Worm (Caenorhabditis elegans) whole organism, young adult: Measurements from ENCODE around the gene svop-1.
A peak's percentile ranks its signal among the peaks of the same experiment; 100 is the strongest.

Source experiments
- B0336.3 ChIP-seq: fragments of 200-800 bp; sonication (Bioruptor generic); IDR thresholded peaks from 2 replicates; pipeline ENCODE4 v1.3.6; 2022; ENCODE audit warnings: missing genetic modification characterization, missing compliant biosample characterization
- C17E4.6 ChIP-seq: fragments of 200-800 bp; sonication (Bioruptor generic); IDR thresholded peaks from 2 replicates; pipeline ENCODE4 v1.3.6; 2022; ENCODE audit warnings: missing genetic modification reagents, missing genetic modification characterization, missing compliant biosample characterization
- D2030.7 ChIP-seq: fragments of 200-800 bp; sonication (Bioruptor generic); IDR thresholded peaks from 2 replicates; pipeline ENCODE4 v1.3.6; 2022; ENCODE audit warnings: missing genetic modification reagents, missing genetic modification characterization, missing compliant biosample characterization
- F37B4.10 ChIP-seq: fragments of 200-800 bp; sonication (Bioruptor generic); IDR thresholded peaks from 2 replicates; pipeline ENCODE4 v1.3.6; 2022; ENCODE audit warnings: missing genetic modification characterization, missing compliant biosample characterization
- T07F8.4 ChIP-seq: sonication (generic microtip); optimal IDR thresholded peaks from 2 replicates; lab custom pipeline; 2016; ENCODE audit warnings: mild to moderate bottlenecking, missing genetic modification characterization, moderate library complexity, missing compliant biosample characterization
- ZK185.1 ChIP-seq: sonication (generic microtip); optimal IDR thresholded peaks from 2 replicates; lab custom pipeline; 2016; ENCODE audit warnings: mild to moderate bottlenecking, missing genetic modification characterization, missing compliant biosample characterization; ENCODE audit not compliant: poor library complexity, severe bottlenecking
- aptf-3 ChIP-seq: fragments of 200-800 bp; sonication (Bioruptor generic); IDR thresholded peaks from 2 replicates; pipeline ENCODE4 v1.3.6; 2022; ENCODE audit warnings: missing genetic modification characterization, missing compliant biosample characterization
- bed-1 ChIP-seq: fragments of 200-800 bp; sonication (Bioruptor generic); IDR thresholded peaks from 2 replicates; pipeline ENCODE4 v1.3.6; 2022; ENCODE audit warnings: missing genetic modification reagents, missing genetic modification characterization, missing compliant biosample characterization
- ccch-3 ChIP-seq: fragments of 200-800 bp; sonication (Bioruptor generic); optimal IDR thresholded peaks from 2 replicates; lab custom pipeline; 2018; ENCODE audit warnings: mild to moderate bottlenecking, missing genetic modification characterization, missing compliant biosample characterization
- cebp-1 ChIP-seq, 2 experiments: fragments of 200-800 bp in 1 of 2; sonication (Bioruptor generic) in 1 of 2; sonication (generic microtip) in 1 of 2; IDR thresholded peaks in 1 of 2; optimal IDR thresholded peaks in 1 of 2; 2 replicates each; pipeline versions ENCODE4 v1.3.6 to Lab custom; 2017 to 2022; ENCODE audit warnings: missing compliant biosample characterization in 2 of 2, missing genetic modification characterization in 2 of 2, mild to moderate bottlenecking in 1 of 2, missing genetic modification reagents in 1 of 2, moderate library complexity in 1 of 2
- ceh-100 ChIP-seq: fragments of 200-800 bp; sonication (Bioruptor generic); IDR thresholded peaks from 2 replicates; pipeline ENCODE4 v1.3.6; 2022; ENCODE audit warnings: missing genetic modification reagents, missing genetic modification characterization, missing compliant biosample characterization
- ceh-27 ChIP-seq: fragments of 200-800 bp; sonication (Bioruptor generic); optimal IDR thresholded peaks from 2 replicates; lab custom pipeline; 2018; ENCODE audit warnings: mild to moderate bottlenecking, missing genetic modification characterization, moderate library complexity, missing compliant biosample characterization
- ceh-40 ChIP-seq: fragments of 200-800 bp; sonication (Bioruptor generic); IDR thresholded peaks from 2 replicates; pipeline ENCODE4 v1.3.6; 2022; ENCODE audit warnings: missing genetic modification characterization, missing compliant biosample characterization
- ceh-79 ChIP-seq: sonication (generic microtip); optimal IDR thresholded peaks from 2 replicates; lab custom pipeline; 2017; ENCODE audit warnings: mild to moderate bottlenecking, missing genetic modification characterization, missing compliant biosample characterization
- chd-7 ChIP-seq: sonication (generic microtip); optimal IDR thresholded peaks from 2 replicates; lab custom pipeline; 2016; ENCODE audit warnings: mild to moderate bottlenecking, missing genetic modification characterization, moderate library complexity, missing compliant biosample characterization
- dpff-1 ChIP-seq: sonication (generic microtip); optimal IDR thresholded peaks from 2 replicates; lab custom pipeline; 2017; ENCODE audit warnings: mild to moderate bottlenecking, missing genetic modification characterization, missing compliant biosample characterization
- dpl-1 ChIP-seq: fragments of 150-350 bp; optimal IDR thresholded peaks from 2 replicates; lab custom pipeline; 2014; ENCODE audit warnings: missing biosample characterization, missing genetic modification reagents, missing genetic modification characterization
- egrh-3 ChIP-seq: fragments of 200-800 bp; sonication (Bioruptor generic); IDR thresholded peaks from 2 replicates; pipeline ENCODE4 v1.3.6; 2022; ENCODE audit warnings: missing genetic modification reagents, missing genetic modification characterization, missing compliant biosample characterization
- fkh-3 ChIP-seq: sonication (generic microtip); optimal IDR thresholded peaks from 2 replicates; lab custom pipeline; 2016; ENCODE audit warnings: mild to moderate bottlenecking, missing genetic modification characterization, missing compliant biosample characterization
- hlh-12 ChIP-seq: sonication (generic microtip); optimal IDR thresholded peaks from 2 replicates; lab custom pipeline; 2016; ENCODE audit warnings: missing genetic modification characterization, missing compliant biosample characterization
- lag-1 ChIP-seq: fragments of 200-800 bp; sonication (Bioruptor generic); IDR thresholded peaks from 2 replicates; pipeline ENCODE4 v1.3.6; 2022; ENCODE audit warnings: missing genetic modification reagents, missing genetic modification characterization, missing compliant biosample characterization
- let-607 ChIP-seq, 2 experiments: fragments of 200-800 bp in 1 of 2; sonication (Bioruptor generic) in 1 of 2; sonication (generic microtip) in 1 of 2; optimal IDR thresholded peaks; 2 replicates each; lab custom pipeline; 2016 to 2018; ENCODE audit warnings: mild to moderate bottlenecking in 2 of 2, missing compliant biosample characterization in 2 of 2, missing genetic modification characterization in 2 of 2, moderate library complexity in 2 of 2, missing genotype in 1 of 2
- lin-26 ChIP-seq: fragments of 200-800 bp; sonication (Bioruptor generic); IDR thresholded peaks from 2 replicates; pipeline ENCODE4 v1.3.6; 2022; ENCODE audit warnings: missing genetic modification reagents, missing genetic modification characterization, missing compliant biosample characterization
- lin-35 ChIP-seq, 3 experiments: fragments of 150-350 bp in 2 of 3; sonication (generic microtip) in 1 of 3; optimal IDR thresholded peaks; 2 replicates each; lab custom pipeline; 2014 to 2018; ENCODE audit warnings: missing biosample characterization in 3 of 3, missing genetic modification characterization in 3 of 3, missing genetic modification reagents in 3 of 3
- lin-40 ChIP-seq: sonication (generic microtip); optimal IDR thresholded peaks from 2 replicates; lab custom pipeline; 2016; ENCODE audit warnings: missing genetic modification characterization, mild to moderate bottlenecking, missing compliant biosample characterization, missing genotype, missing genetic modification reagents
- lin-54 ChIP-seq: fragments of 200-800 bp; sonication (Bioruptor generic); optimal IDR thresholded peaks from 2 replicates; lab custom pipeline; 2018; ENCODE audit warnings: mild to moderate bottlenecking, missing genetic modification characterization, missing compliant biosample characterization
- lsy-27 ChIP-seq: sonication (generic microtip); optimal IDR thresholded peaks from 2 replicates; lab custom pipeline; 2017; ENCODE audit warnings: missing genetic modification characterization, mild to moderate bottlenecking, missing compliant biosample characterization, antibody characterized with exemption, missing genotype, borderline replicate concordance; ENCODE audit not compliant: insufficient read depth
- madf-10 ChIP-seq: sonication (generic microtip); optimal IDR thresholded peaks from 2 replicates; lab custom pipeline; 2016; ENCODE audit warnings: mild to moderate bottlenecking, missing genetic modification characterization, missing compliant biosample characterization
- madf-8 ChIP-seq: fragments of 200-800 bp; sonication (Bioruptor generic); conservative IDR thresholded peaks from 2 replicates; pipeline ENCODE4 v1.3.6; 2022; ENCODE audit warnings: missing genetic modification reagents, missing genetic modification characterization, missing compliant biosample characterization
- nfya-1 ChIP-seq: sonication (generic microtip); optimal IDR thresholded peaks from 2 replicates; lab custom pipeline; 2017; ENCODE audit warnings: antibody characterized with exemption, missing compliant biosample characterization, missing genetic modification characterization, borderline replicate concordance; ENCODE audit not compliant: insufficient read depth
- nhr-120 ChIP-seq: fragments of 200-800 bp; sonication (Bioruptor generic); IDR thresholded peaks from 2 replicates; pipeline ENCODE4 v1.3.6; 2022; ENCODE audit warnings: missing genetic modification characterization, missing compliant biosample characterization
- nhr-179 ChIP-seq: sonication (generic microtip); optimal IDR thresholded peaks from 2 replicates; lab custom pipeline; 2016; ENCODE audit warnings: mild to moderate bottlenecking, missing genetic modification characterization, missing compliant biosample characterization
- nhr-80 ChIP-seq: sonication (generic microtip); optimal IDR thresholded peaks from 2 replicates; lab custom pipeline; 2016; ENCODE audit warnings: missing genetic modification characterization, missing compliant biosample characterization
- repo-1 ChIP-seq: sonication (generic microtip); optimal IDR thresholded peaks from 2 replicates; lab custom pipeline; 2017; ENCODE audit warnings: mild to moderate bottlenecking, missing genetic modification characterization, missing compliant biosample characterization
- sdz-38 ChIP-seq: sonication (generic microtip); optimal IDR thresholded peaks from 2 replicates; lab custom pipeline; 2016; ENCODE audit warnings: missing genotype, missing genetic modification characterization, missing compliant biosample characterization
- sea-2 ChIP-seq: fragments of 200-800 bp; sonication (Bioruptor generic); IDR thresholded peaks from 2 replicates; pipeline ENCODE4 v1.3.6; 2022; ENCODE audit warnings: missing genetic modification characterization, missing compliant biosample characterization
- snpc-1.1 ChIP-seq: sonication (generic microtip); optimal IDR thresholded peaks from 2 replicates; lab custom pipeline; 2017; ENCODE audit warnings: missing genetic modification characterization, mild to moderate bottlenecking, missing compliant biosample characterization, antibody characterized with exemption, moderate library complexity, missing genotype, missing genetic modification reagents; ENCODE audit not compliant: insufficient read depth
- snpc-1.3 ChIP-seq: sonication (generic microtip); optimal IDR thresholded peaks from 2 replicates; lab custom pipeline; 2017; ENCODE audit warnings: missing genetic modification characterization, mild to moderate bottlenecking, missing compliant biosample characterization, antibody characterized with exemption, moderate library complexity, missing genotype, missing genetic modification reagents; ENCODE audit not compliant: insufficient read depth
- snpc-4 ChIP-seq, 5 experiments: fragments of 150-350 bp in 1 of 5; sonication (generic microtip) in 4 of 5; optimal IDR thresholded peaks; 2 replicates each; lab custom pipeline; 2014 to 2018; ENCODE audit warnings: missing genetic modification characterization in 5 of 5, missing biosample characterization in 3 of 5, antibody characterized with exemption in 2 of 5, mild to moderate bottlenecking in 2 of 5, missing compliant biosample characterization in 2 of 5, missing genotype in 2 of 5, moderate library complexity in 2 of 5, missing genetic modification reagents in 1 of 5
- somi-1 ChIP-seq: fragments of 200-800 bp; sonication (Bioruptor generic); optimal IDR thresholded peaks from 2 replicates; lab custom pipeline; 2018; ENCODE audit warnings: mild to moderate bottlenecking, missing genetic modification characterization, missing compliant biosample characterization
- unc-130 ChIP-seq: sonication (generic microtip); optimal IDR thresholded peaks from 2 replicates; lab custom pipeline; 2016; ENCODE audit warnings: missing genetic modification reagents, missing genetic modification characterization, missing compliant biosample characterization
- zim-3 ChIP-seq: sonication (generic microtip); optimal IDR thresholded peaks from 2 replicates; lab custom pipeline; 2017; ENCODE audit warnings: mild to moderate bottlenecking, missing genetic modification characterization, moderate library complexity, missing compliant biosample characterization
- ztf-18 ChIP-seq: sonication (generic microtip); optimal IDR thresholded peaks from 2 replicates; lab custom pipeline; 2016; ENCODE audit warnings: missing genotype, mild to moderate bottlenecking, missing genetic modification characterization, missing compliant biosample characterization
- ztf-22 ChIP-seq: fragments of 200-800 bp; sonication (Bioruptor generic); optimal IDR thresholded peaks from 2 replicates; lab custom pipeline; 2018; ENCODE audit warnings: mild to moderate bottlenecking, missing genetic modification characterization, moderate library complexity, missing compliant biosample characterization
- ztf-3 ChIP-seq: fragments of 200-800 bp; sonication (Bioruptor generic); optimal IDR thresholded peaks from 2 replicates; lab custom pipeline; 2018; ENCODE audit warnings: mild to moderate bottlenecking, missing genetic modification characterization, missing compliant biosample characterization
- ztf-6 ChIP-seq: fragments of 200-800 bp; sonication (Bioruptor generic); IDR thresholded peaks from 2 replicates; pipeline ENCODE4 v1.3.6; 2022; ENCODE audit warnings: missing genetic modification reagents, missing genetic modification characterization, missing compliant biosample characterization

Gene svop-1

DNA sequence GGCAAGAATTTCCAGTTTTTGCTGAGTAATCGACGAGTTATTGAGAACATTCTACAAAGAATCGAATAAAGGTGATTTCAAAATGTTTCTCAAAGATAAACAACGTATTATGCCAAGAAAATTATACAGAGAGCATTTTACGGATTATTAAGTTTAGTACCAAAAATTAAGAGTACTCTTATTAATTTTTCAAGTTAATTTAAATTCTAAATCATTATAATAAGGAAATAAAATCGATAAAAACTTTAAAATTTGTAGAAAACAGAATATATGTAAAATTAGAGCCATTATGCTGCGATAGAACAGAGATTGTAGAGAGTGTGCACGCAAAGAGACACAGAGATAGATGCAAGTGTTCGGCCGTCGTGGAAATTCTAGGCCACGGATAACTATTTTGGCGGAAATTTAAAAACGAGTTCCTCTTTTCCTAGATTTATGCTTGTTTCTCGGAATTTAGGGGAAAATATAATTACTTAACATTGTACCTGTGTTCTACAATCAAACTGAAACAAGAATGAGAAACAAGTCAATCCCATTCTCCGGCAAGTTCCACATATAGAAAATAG, 34.7 kb downstream of the svop-1 start, which contains the start of gene F44E2.9 (continued):
- no peak for TF ChIP-seq T07F8.4 (tag; lab: Kevin White, UChicago)
- no peak for TF ChIP-seq lin-26 (GFP tag; lab: Robert Waterston, UW)
- TF ChIP-seq lsy-27 = no peak
- TF ChIP-seq fkh-3 (tag; lab: Kevin White, UChicago) = no peak
- TF ChIP-seq madf-8 = peak; percentile 57
- no peak for TF ChIP-seq chd-7 (tag; lab: Kevin White, UChicago)
- TF ChIP-seq egrh-3 (GFP tag; lab: Robert Waterston, UW) = no peak
- TF ChIP-seq lin-40 = no peak
- TF ChIP-seq B0336.3 = no peak
- no peak for TF ChIP-seq ccch-3 (GFP tag; lab: Kevin White, UChicago)
- TF ChIP-seq cebp-1 (GFP tag; IDR thresholded peaks at IDR 0.05; lab: Robert Waterston, UW) = no peak
- peak; percentile 33 for TF ChIP-seq cebp-1 (tag; optimal IDR thresholded peaks at IDR 0.05; lab: Kevin White, UChicago)
- no peak for TF ChIP-seq ztf-3 (GFP tag; lab: Kevin White, UChicago)
- TF ChIP-seq aptf-3 (GFP tag; lab: Robert Waterston, UW) = no peak
- TF ChIP-seq snpc-1.1 = no peak
- no peak for TF ChIP-seq somi-1 (GFP tag; lab: Kevin White, UChicago)
- TF ChIP-seq nhr-80 (tag; lab: Kevin White, UChicago) = peak; percentile 10
- no peak for TF ChIP-seq ceh-100 (GFP tag; lab: Robert Waterston, UW)
- TF ChIP-seq nhr-179 (tag; lab: Kevin White, UChicago) = no peak
- TF ChIP-seq ztf-22 (GFP tag; lab: Kevin White, UChicago) = no peak
- peak; percentile 57 for TF ChIP-seq ZK185.1 (tag; lab: Kevin White, UChicago)
- TF ChIP-seq C17E4.6 (GFP tag; lab: Robert Waterston, UW) = no peak
- TF ChIP-seq hlh-12 (tag; lab: Kevin White, UChicago) = no peak
- peak; percentile 68 for TF ChIP-seq ceh-27 (GFP tag; lab: Kevin White, UChicago)
- TF ChIP-seq lag-1 (GFP tag; lab: Robert Waterston, UW) = no peak
- TF ChIP-seq ztf-6 (GFP tag; lab: Robert Waterston, UW) = no peak
- TF ChIP-seq lin-35 (GFP tag; optimal IDR thresholded peaks at IDR 0.05; lab: Kevin White, UChicago) = peak in 2 of 3 experiments; percentile 28 to 75
- peak; percentile 17 for TF ChIP-seq madf-10 (tag; lab: Kevin White, UChicago)
- TF ChIP-seq dpff-1 (tag; lab: Kevin White, UChicago) = no peak
- no peak for TF ChIP-seq sea-2 (GFP tag; lab: Robert Waterston, UW)
- TF ChIP-seq unc-130 = peak; percentile 74
- peak; percentile 86 for TF ChIP-seq ztf-18 (tag; lab: Kevin White, UChicago)
- TF ChIP-seq nhr-120 (GFP tag; lab: Robert Waterston, UW) = no peak
- no peak for TF ChIP-seq ceh-79
- no peak for TF ChIP-seq F37B4.10 (GFP tag; lab: Robert Waterston, UW)
- TF ChIP-seq ceh-40 (GFP tag; lab: Robert Waterston, UW) = no peak
- TF ChIP-seq D2030.7 = peak; percentile 74
- no peak for TF ChIP-seq let-607 (tag; optimal IDR thresholded peaks at IDR 0.05; lab: Kevin White, UChicago)
- no peak for TF ChIP-seq zim-3 (tag; lab: Kevin White, UChicago)
- no peak for TF ChIP-seq snpc-1.3
- no peak for TF ChIP-seq nfya-1
- no peak for TF ChIP-seq repo-1 (tag; lab: Kevin White, UChicago)
- TF ChIP-seq bed-1 = no peak
- no peak for TF ChIP-seq sdz-38 (tag; lab: Kevin White, UChicago)
- TF ChIP-seq lin-54 = peak; percentile 93
- peak; percentile 79 for TF ChIP-seq dpl-1
- no peak for TF ChIP-seq snpc-4 (GFP tag; optimal IDR thresholded peaks at IDR 0.05; lab: Kevin White, UChicago)
- peak in 2 of 4 experiments; percentile 11 to 34 for TF ChIP-seq snpc-4 (tag; optimal IDR thresholded peaks at IDR 0.05; lab: Kevin White, UChicago)
